Fruit fly (Drosophila melanogaster) whole organism, embryonic: ENCODE measurements around the gene Hgsnat.

Experiments
- Atf-2 ChIP-seq: fragments of 200-800 bp; sonication (Bioruptor generic); optimal IDR thresholded peaks from 2 replicates; lab custom pipeline; 2016; ENCODE audit warnings: missing biosample characterization, missing genetic modification characterization
- CG13123 ChIP-seq: fragments of 200-800 bp; sonication (Bioruptor generic); optimal IDR thresholded peaks from 2 replicates; lab custom pipeline; 2016; ENCODE audit warnings: missing biosample characterization, missing genetic modification characterization
- CG13424 ChIP-seq: fragments of 200-800 bp; sonication (Bioruptor generic); optimal IDR thresholded peaks from 2 replicates; lab custom pipeline; 2019; ENCODE audit warnings: missing biosample characterization, mild to moderate bottlenecking, missing genetic modification characterization, moderate library complexity
- Gug ChIP-seq: fragments of 200-800 bp; sonication (Bioruptor generic); IDR thresholded peaks from 4 replicates; pipeline ENCODE4 v1.3.6; 2022; ENCODE audit warnings: missing biosample characterization, missing genetic modification characterization
- Optix ChIP-seq: fragments of 200-800 bp; sonication (Bioruptor generic); IDR thresholded peaks from 3 replicates; pipeline ENCODE4 v1.3.6; 2022; ENCODE audit warnings: missing biosample characterization, missing genetic modification characterization
- Ptx1 ChIP-seq: fragments of 200-800 bp; sonication (Bioruptor generic); IDR thresholded peaks from 2 replicates; pipeline ENCODE4 v1.3.6; 2022; ENCODE audit warnings: missing biosample characterization, missing genetic modification characterization
- Xrp1 ChIP-seq: fragments of 200-800 bp; sonication (Bioruptor generic); IDR thresholded peaks from 2 replicates; pipeline ENCODE4 v1.3.6; 2022; ENCODE audit warnings: missing biosample characterization, missing genetic modification characterization
- br ChIP-seq: fragments of >200 bp; optimal IDR thresholded peaks from 2 replicates; lab custom pipeline; 2017
- eve ChIP-seq, 2 experiments: fragments of >200 bp; optimal IDR thresholded peaks; 2 replicates each; lab custom pipeline; 2017; ENCODE audit warnings: missing biosample characterization in 2 of 2, missing genetic modification characterization in 2 of 2
- unc-4 ChIP-seq: fragments of 200-800 bp; sonication (Bioruptor generic); IDR thresholded peaks from 2 replicates; pipeline ENCODE4 v1.3.6; 2022; ENCODE audit warnings: missing biosample characterization, missing genetic modification characterization; ENCODE audit not compliant: partially characterized antibody
- usp ChIP-seq: fragments of >200 bp; optimal IDR thresholded peaks from 2 replicates; lab custom pipeline; 2017; ENCODE audit warnings: missing biosample characterization, missing genetic modification characterization
- vfl ChIP-seq: fragments of 200-800 bp; sonication (Bioruptor generic); optimal IDR thresholded peaks from 2 replicates; lab custom pipeline; 2016; ENCODE audit warnings: missing biosample characterization, missing genetic modification characterization

DNA sequence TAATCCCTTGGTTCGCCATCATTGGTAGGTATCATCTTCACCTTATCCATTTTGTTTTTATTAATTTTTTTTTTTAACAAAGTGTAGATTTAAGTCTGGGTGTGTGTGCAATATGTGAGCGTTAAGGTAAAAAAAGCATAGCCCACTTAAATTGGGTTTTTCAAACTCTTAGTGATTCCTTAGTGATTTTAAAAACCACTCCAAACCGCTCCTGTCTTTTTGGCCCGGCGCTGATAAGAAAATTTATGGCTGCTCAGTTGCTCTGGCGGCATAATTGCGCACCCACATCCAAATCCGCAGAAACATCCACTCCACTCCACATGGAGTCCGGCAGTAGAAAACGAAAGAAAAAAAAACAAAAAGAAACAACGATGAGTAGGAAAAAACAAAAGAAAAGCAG is 42.5 kb downstream of the Hgsnat start, which contains the start of gene CG15468:
- TF ChIP-seq usp, result no peak
- no peak for TF ChIP-seq Atf-2
- no peak for TF ChIP-seq Ptx1
- no peak for TF ChIP-seq Xrp1 (GFP tag; lab: Robert Waterston, UW)
- no peak for TF ChIP-seq eve (GFP tag; optimal IDR thresholded peaks at IDR 0.05; lab: Kevin White, UChicago)
- TF ChIP-seq unc-4 (GFP tag; lab: Robert Waterston, UW), result no peak
- TF ChIP-seq CG13123, result no peak
- no peak for TF ChIP-seq Optix (GFP tag; lab: Robert Waterston, UW)
- TF ChIP-seq CG13424 (tag; lab: Kevin White, UChicago), result no peak
- TF ChIP-seq br (lab: Kevin White, UChicago), result no peak
- no peak for TF ChIP-seq Gug
- no peak for TF ChIP-seq vfl (GFP tag; lab: Kevin White, UChicago)
